Worm (Caenorhabditis elegans) whole organism, mixed stage, embryonic: ENCODE measurements around the gene gcy-6.

Experiments used
- ceh-39 ChIP-seq: fragments of 150-350 bp; optimal IDR thresholded peaks from 2 replicates; lab custom pipeline; 2014; ENCODE audit warnings: missing biosample characterization, missing genetic modification characterization
- unc-62 ChIP-seq: fragments of 150-350 bp; optimal IDR thresholded peaks from 2 replicates; lab custom pipeline; 2014; ENCODE audit warnings: missing biosample characterization, missing genetic modification reagents, missing genetic modification characterization
- ztf-11 ChIP-seq: fragments of 150-350 bp; optimal IDR thresholded peaks from 2 replicates; lab custom pipeline; 2014; ENCODE audit warnings: missing biosample characterization, missing genetic modification characterization

ce11 chrV:10357467-10357953 is 43.7 kb upstream of the gcy-6 start, which contains the start of gene ceeh-2:
- TF ChIP-seq unc-62 (GFP tag; lab: Kevin White, UChicago) (no peak), ceh-39 (tag; lab: Kevin White, UChicago) (no peak), ztf-11 (tag; lab: Kevin White, UChicago) (no peak)
